Worm (Caenorhabditis elegans): ENCODE data around the gene F55C12.19.

DNA sequence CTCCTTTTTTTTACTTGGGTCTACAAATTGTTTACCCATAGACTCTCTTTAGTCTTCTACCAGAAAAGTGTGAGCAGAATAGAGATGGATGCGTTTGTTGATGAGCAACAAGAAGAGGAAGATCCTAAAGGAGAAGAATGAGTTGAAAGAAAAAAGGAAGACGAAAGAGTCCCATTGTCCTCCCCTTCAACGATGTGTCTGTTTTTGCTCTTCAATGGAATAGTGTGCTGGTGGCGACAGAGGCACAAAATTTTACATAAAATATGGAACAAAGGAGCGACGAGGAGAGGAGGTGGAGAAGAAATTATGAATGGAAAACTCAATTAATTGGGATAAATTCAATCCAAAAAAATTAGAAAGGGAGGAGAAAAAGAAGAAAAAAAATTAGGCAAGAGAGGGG, 5.3 kb upstream of the F55C12.19 start:
- TF ChIP-seq ceh-100 (GFP tag; IDR thresholded peaks at IDR 0.05) (no peak), ekl-4 (GFP tag; IDR thresholded peaks at IDR 0.05) (no peak), lsl-1 (GFP tag; optimal IDR thresholded peaks at IDR 0.05) (no peak), sdz-38 (tag; optimal IDR thresholded peaks at IDR 0.05) (no peak), ccch-3 (GFP tag; optimal IDR thresholded peaks at IDR 0.05) (no peak), aptf-3 (GFP tag; IDR thresholded peaks at IDR 0.05) (no peak), snpc-4 (GFP tag; optimal IDR thresholded peaks at IDR 0.05) (no peak), snpc-4 (tag; optimal IDR thresholded peaks at IDR 0.05) (no peak)

All from whole organism, young adult.